Fruit fly (Drosophila melanogaster): ENCODE data around the gene Pgant8.

Pgant8 gene

DNA sequence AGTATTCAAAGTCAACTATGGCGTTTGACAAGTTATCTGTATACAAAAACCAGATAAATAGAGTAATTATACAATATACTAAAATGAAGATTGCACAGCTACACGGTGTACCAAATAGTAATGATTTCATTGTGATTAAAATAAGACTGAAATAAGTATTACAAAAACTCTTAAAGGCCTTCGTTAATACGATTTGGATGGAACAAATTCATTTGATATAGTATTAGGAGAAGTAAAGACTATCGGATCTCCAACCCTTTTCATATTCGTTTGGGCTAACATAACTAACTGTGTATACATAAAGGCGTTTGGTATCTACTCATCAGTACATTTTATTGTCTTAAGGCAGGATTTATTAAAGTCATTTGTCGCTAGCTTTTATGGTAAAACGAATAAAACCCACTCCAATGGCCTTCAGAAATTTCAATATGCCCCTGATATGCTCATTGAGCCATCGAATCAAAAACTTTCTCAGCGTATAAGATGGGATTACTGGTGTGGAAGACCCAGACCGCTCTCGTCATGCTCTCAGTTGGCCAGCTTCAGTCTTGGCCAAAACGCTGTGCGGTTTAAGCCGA lies at the start of gene Pgant8, which contains the start of gene CG7579:
TSS of gene Pgant8 (plus strand) at position 528 of the 578 bp plus-strand sequence.
TSS of gene CG7579 (minus strand) at position 101 of the 578 bp plus-strand sequence.
- TF ChIP-seq psq (optimal IDR thresholded peaks at IDR 0.05): no peak
- no peak for TF ChIP-seq Dll (optimal IDR thresholded peaks at IDR 0.05)
- no peak for TF ChIP-seq usp (GFP tag; optimal IDR thresholded peaks at IDR 0.05)
- TF ChIP-seq pan (optimal IDR thresholded peaks at IDR 0.05): no peak
- no peak for TF ChIP-seq CG8478 (optimal IDR thresholded peaks at IDR 0.05)
- no peak for TF ChIP-seq EcR (GFP tag; optimal IDR thresholded peaks at IDR 0.05)

DNA sequence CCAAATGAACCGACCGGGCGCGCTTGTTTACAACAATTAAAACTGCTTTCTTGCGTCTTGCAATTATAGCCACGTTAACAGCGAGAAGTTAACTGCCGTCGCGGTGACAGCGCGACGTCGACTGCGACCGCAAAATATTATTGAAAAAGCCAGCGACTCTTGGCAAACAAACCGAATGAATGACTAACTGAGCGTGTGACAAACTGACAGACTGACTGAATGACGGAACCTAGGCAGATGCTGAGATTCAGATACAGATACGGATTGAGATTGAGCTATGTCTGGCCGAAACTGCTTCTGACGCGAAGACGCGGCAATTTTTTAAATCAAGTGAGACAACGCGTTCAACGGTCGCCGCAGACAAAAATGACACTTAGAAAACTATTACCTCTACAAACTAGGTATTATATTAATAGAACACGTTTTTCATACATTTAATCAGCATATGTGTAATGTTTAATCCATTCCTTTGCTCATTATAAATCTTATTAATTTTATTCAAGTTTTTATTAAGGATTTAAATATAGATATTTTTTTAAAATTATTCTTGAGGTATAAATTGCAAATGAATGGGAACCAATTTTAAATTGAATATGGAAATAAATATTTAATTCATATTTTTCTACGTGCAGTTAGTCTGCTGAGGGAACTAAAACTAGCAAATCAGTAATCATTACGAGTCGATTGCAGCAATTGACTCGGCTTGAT lies 49.1 kb upstream of the Pgant8 start:
- no peak for TF ChIP-seq Dll (optimal IDR thresholded peaks at IDR 0.05)
- no peak for TF ChIP-seq EcR (GFP tag; optimal IDR thresholded peaks at IDR 0.05)
- no peak for TF ChIP-seq usp (GFP tag; optimal IDR thresholded peaks at IDR 0.05)

DNA sequence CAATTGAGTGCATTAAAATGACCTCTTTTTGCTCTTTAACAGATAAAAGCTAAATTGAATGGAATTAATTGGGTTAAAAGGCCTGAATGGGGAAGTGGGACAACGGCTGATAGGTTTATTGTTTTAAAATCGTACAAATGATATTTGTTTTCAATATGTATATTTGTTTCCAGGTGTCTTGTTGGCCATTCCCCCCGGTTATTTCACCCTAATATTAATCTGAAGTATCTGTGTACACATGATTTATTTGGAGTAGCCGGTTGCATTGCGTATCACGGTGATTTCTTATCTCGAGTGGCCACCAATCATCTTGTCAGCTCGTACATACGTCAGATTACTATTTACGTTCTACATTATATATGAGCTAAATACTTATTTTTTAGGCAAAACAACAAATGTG lies 47.3 kb upstream of the Pgant8 start:
- TF ChIP-seq Dll (optimal IDR thresholded peaks at IDR 0.05) (no peak), psq (optimal IDR thresholded peaks at IDR 0.05) (no peak), CG8478 (optimal IDR thresholded peaks at IDR 0.05) (no peak), usp (GFP tag; optimal IDR thresholded peaks at IDR 0.05) (no peak), pan (optimal IDR thresholded peaks at IDR 0.05) (no peak)

DNA sequence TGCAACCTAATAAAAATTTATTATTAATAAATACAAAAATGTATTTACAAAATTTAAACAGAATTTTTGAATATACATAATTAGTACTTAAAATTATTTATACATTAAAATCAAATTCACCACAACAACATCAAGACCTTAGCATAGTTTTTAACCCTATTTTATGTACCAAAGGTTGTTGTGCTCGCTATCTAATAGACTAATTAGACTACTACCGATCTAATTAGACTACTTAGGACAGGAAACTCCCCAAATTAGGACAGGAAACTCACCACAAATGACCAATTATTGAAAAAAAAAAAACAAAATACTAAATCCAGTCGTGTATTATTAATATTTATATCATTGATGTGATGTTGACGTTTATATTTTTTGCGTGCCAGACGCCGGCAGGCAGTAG lies 46.7 kb upstream of the Pgant8 start:
- TF ChIP-seq usp (GFP tag; optimal IDR thresholded peaks at IDR 0.05) (no peak), CG8478 (optimal IDR thresholded peaks at IDR 0.05) (no peak), Dll (optimal IDR thresholded peaks at IDR 0.05) (no peak), psq (optimal IDR thresholded peaks at IDR 0.05) (no peak), pan (optimal IDR thresholded peaks at IDR 0.05) (no peak), EcR (GFP tag; optimal IDR thresholded peaks at IDR 0.05) (no peak)

DNA sequence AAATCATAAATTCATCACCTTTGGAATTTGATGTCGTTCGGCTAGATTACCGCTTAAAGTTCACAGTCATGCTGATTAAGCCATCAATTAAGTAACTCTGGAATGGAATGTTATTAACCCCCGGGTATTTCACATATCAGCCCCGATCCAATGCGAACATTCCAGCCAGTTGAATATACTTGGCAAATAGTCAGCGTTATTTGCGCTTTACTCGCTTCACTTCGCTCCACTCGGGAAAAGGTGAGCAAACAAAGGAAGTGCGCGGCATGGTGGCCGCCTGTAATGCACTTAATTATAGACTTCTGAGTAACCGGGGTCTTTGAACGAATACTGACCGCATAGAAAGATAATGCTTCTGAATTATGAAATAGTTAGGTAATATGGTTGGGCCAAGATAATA lies 46.1 kb upstream of the Pgant8 start:
- TF ChIP-seq pan (optimal IDR thresholded peaks at IDR 0.05) (no peak), EcR (GFP tag; optimal IDR thresholded peaks at IDR 0.05) (no peak), psq (optimal IDR thresholded peaks at IDR 0.05) (no peak), CG8478 (optimal IDR thresholded peaks at IDR 0.05) (no peak), usp (GFP tag; optimal IDR thresholded peaks at IDR 0.05) (no peak), Dll (optimal IDR thresholded peaks at IDR 0.05) (no peak)

DNA sequence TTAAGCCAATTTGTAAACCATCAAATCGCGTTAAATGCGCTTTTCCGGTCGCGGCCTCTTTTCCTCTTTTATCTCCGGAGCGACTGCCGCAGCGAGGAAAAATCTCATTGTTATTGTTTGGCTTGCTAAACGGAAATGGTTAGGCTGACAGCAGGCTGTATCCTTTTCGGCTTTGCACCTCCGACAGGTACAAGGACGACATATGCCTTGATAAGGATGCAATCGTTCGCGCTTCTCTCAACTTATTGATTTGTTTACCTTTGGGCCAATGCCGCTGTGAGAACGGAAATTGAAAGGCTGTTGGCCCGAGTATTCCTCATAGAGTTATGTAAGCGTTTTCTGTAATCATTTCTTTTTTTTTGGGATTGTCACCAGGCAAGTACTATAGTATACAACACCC lies 45.1 kb upstream of the Pgant8 start:
- TF ChIP-seq CG8478 (optimal IDR thresholded peaks at IDR 0.05) (no peak), usp (GFP tag; optimal IDR thresholded peaks at IDR 0.05) (no peak), psq (optimal IDR thresholded peaks at IDR 0.05) (no peak), EcR (GFP tag; optimal IDR thresholded peaks at IDR 0.05) (no peak), pan (optimal IDR thresholded peaks at IDR 0.05) (no peak), Dll (optimal IDR thresholded peaks at IDR 0.05) (no peak)

DNA sequence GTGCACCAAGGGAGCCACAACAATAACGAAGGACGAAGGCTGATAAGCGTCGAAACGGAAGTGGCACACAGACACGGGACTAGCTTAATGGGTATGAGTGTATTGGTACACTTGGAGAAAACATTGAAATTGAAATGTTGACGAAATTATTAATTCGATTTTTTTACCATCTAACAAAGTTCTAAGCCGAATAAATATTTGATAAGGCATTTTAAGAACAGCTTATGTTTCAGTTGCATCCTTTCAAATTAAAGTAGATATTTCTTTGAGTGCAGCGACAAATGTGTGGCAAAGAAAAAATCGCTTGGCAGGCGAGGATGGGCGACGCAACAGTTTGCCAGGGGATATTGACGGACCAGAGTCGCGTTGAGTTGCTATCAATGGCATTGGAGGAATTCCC lies 43.7 kb upstream of the Pgant8 start:
- TF ChIP-seq Dll (optimal IDR thresholded peaks at IDR 0.05) (no peak), CG8478 (optimal IDR thresholded peaks at IDR 0.05) (no peak), EcR (GFP tag; optimal IDR thresholded peaks at IDR 0.05) (no peak), pan (optimal IDR thresholded peaks at IDR 0.05) (no peak), psq (optimal IDR thresholded peaks at IDR 0.05) (no peak), usp (GFP tag; optimal IDR thresholded peaks at IDR 0.05) (no peak)

DNA sequence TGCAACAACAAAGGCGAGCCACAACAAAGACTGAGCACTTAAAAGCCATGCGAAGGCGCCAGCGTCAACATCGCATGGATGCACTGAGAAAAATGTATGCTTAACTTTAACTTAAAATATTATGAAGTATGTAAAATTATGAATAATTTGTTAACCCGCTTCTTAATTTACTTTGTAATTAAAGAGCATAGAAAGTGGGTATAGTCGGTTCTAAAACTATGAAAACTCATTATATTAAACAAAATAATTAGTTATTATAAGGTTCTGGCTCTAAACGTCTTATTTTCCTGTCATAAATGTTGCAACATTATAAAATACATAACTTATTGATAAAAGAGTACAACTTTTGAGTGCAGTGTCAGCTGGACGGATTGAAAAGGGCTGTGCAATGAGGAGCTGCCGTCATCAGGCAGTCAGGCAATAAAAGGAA lies 42.1 kb upstream of the Pgant8 start:
- no peak for TF ChIP-seq pan (optimal IDR thresholded peaks at IDR 0.05)
- no peak for TF ChIP-seq usp (GFP tag; optimal IDR thresholded peaks at IDR 0.05)
- no peak for TF ChIP-seq Dll (optimal IDR thresholded peaks at IDR 0.05)
- no peak for TF ChIP-seq CG8478 (optimal IDR thresholded peaks at IDR 0.05)
- TF ChIP-seq psq (optimal IDR thresholded peaks at IDR 0.05): no peak
- no peak for TF ChIP-seq EcR (GFP tag; optimal IDR thresholded peaks at IDR 0.05)

DNA sequence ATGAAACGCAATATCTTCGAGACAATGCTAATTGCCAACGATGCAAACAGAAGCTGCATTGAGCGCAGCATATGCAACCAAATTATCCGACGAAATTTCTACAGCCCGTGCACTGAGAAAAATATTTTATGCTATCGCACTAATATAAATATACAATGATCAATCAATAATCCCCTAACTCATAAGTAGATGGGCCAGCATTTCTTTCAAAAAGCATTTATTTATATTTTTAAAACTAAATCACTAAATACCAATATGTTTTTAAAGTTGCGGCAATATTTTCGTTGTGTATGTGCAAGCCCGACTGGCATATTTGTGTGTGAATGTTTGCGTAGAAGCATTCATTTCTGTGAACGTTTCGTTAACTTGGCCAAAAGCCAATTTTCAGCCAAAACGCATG lies 37.5 kb upstream of the Pgant8 start:
- no peak for TF ChIP-seq EcR (GFP tag; optimal IDR thresholded peaks at IDR 0.05)
- TF ChIP-seq CG8478 (optimal IDR thresholded peaks at IDR 0.05): no peak
- no peak for TF ChIP-seq pan (optimal IDR thresholded peaks at IDR 0.05)
- TF ChIP-seq Dll (optimal IDR thresholded peaks at IDR 0.05): no peak
- TF ChIP-seq psq (optimal IDR thresholded peaks at IDR 0.05): no peak
- TF ChIP-seq usp (GFP tag; optimal IDR thresholded peaks at IDR 0.05): no peak

DNA sequence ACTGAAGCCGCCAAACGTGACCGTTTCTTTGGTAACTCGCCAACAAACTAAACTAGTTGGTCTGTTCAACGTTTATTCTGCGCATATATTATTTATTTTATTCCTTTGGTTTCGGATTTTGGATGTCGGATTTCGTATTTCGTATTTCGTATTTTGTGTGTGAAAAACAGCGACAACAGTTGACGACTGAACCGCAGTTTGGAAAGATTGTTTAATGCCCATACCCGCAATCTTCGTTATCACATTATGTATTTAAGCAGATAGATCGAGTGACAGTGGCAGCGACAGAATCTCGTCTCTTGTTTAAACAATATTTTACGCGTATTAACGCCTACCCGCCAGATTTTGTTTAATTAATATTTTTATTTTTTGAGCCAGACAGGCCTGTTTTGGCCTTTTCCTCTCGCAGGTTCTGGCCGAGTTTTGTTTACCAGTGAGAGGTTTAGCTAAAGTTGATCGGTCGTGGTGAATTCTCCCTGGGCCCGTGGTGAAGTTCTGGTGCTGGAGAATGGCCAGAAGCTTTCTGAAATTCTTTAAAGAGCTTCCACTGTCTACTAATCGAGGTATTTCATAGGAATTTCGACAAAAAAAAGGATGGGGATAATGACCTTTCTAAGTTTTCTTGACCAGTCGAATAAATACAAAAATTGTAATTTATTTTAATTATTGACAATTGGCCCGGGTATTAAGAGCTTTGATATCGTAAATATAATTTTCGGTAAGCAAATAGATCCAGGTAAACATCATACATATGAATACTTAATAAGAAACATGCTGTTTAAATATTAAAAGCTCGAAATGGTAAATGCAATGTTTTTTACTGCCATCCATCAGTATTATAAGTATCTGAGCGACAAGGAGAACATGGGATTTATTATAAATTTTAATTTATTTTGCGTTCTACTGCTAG lies 35.7 kb upstream of the Pgant8 start, which contains the start of the genes comm3 and CG43083:
TSS of gene comm3 (minus strand) at position 51 of the 910 bp plus-strand sequence.
TSS of gene CG43083 (plus strand) at position 860 of the 910 bp plus-strand sequence.
- TF ChIP-seq CG8478 (optimal IDR thresholded peaks at IDR 0.05) (no peak), Dll (optimal IDR thresholded peaks at IDR 0.05) (no peak), psq (optimal IDR thresholded peaks at IDR 0.05) (no peak), usp (GFP tag; optimal IDR thresholded peaks at IDR 0.05) (no peak), EcR (GFP tag; optimal IDR thresholded peaks at IDR 0.05) (no peak), pan (optimal IDR thresholded peaks at IDR 0.05) (no peak)

DNA sequence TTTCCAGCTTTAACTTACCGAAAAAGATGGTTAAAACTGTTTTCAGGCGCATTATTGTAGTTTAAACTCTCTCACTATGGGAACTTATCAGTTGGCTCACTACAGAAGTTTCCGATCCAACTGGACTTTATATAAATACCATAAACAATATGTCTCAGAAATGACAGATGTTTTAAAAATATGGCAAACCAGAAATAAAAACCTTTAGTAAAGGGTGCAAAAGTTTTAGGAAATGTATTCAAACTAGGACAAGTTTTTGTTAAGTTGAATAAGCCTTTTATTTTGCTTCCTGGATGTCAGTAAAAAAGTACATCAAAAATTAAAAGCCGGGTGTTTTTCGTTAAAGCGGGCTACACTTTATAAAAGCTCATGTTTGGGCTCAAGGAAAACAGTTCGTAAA lies 34.1 kb upstream of the Pgant8 start, which contains the start of the genes Eig71Ea and Eig71Eb:
TSS of gene Eig71Ea (minus strand) at position 101 of the 400 bp plus-strand sequence.
TSS of gene Eig71Eb (plus strand) at position 376 of the 400 bp plus-strand sequence.
- TF ChIP-seq pan (optimal IDR thresholded peaks at IDR 0.05) (no peak), EcR (GFP tag; optimal IDR thresholded peaks at IDR 0.05) (no peak)
